Fruit fly (Drosophila melanogaster) whole organism, embryonic: ENCODE results near the gene Prosbeta6.

Experiments
- BtbVII ChIP-seq: fragments of 200-800 bp; sonication (Bioruptor generic); optimal IDR thresholded peaks from 3 replicates; lab custom pipeline; 2017; ENCODE audit warnings: missing biosample characterization, mild to moderate bottlenecking, missing genetic modification characterization
- CG10366 ChIP-seq: fragments of 200-800 bp; sonication (Bioruptor generic); IDR thresholded peaks from 2 replicates; pipeline ENCODE4 v1.3.6; 2022; ENCODE audit warnings: missing biosample characterization, missing genetic modification characterization
- CG10565 ChIP-seq: fragments of 200-800 bp; sonication (Bioruptor generic); optimal IDR thresholded peaks from 3 replicates; lab custom pipeline; 2016; ENCODE audit warnings: missing biosample characterization, mild to moderate bottlenecking, missing genetic modification characterization
- CG11247 ChIP-seq: fragments of 200-800 bp; sonication (Bioruptor generic); IDR thresholded peaks from 2 replicates; pipeline ENCODE4 v1.3.6; 2022; ENCODE audit warnings: missing biosample characterization, missing genetic modification characterization
- CG12155 ChIP-seq: fragments of 200-800 bp; sonication (Bioruptor generic); optimal IDR thresholded peaks from 3 replicates; lab custom pipeline; 2016; ENCODE audit warnings: missing biosample characterization, missing genetic modification characterization
- CG1602 ChIP-seq: fragments of 200-800 bp; sonication (Bioruptor generic); optimal IDR thresholded peaks from 3 replicates; lab custom pipeline; 2016; ENCODE audit warnings: missing biosample characterization, missing genetic modification characterization
- CG16863 ChIP-seq: fragments of 200-800 bp; sonication (Bioruptor generic); optimal IDR thresholded peaks from 3 replicates; lab custom pipeline; 2016; ENCODE audit warnings: missing biosample characterization, missing genetic modification characterization
- CG17359 ChIP-seq: fragments of 200-800 bp; sonication (Bioruptor generic); optimal IDR thresholded peaks from 3 replicates; lab custom pipeline; 2018; ENCODE audit warnings: missing biosample characterization, mild to moderate bottlenecking, missing genetic modification characterization, moderate library complexity
- CG18262 ChIP-seq: fragments of 200-800 bp; optimal IDR thresholded peaks from 3 replicates; lab custom pipeline; 2019; ENCODE audit warnings: missing biosample characterization, mild to moderate bottlenecking, missing genetic modification characterization, moderate library complexity
- CG18764 ChIP-seq: fragments of 200-800 bp; sonication (Bioruptor generic); optimal IDR thresholded peaks from 3 replicates; lab custom pipeline; 2016; ENCODE audit warnings: missing biosample characterization, missing genetic modification characterization
- CG30020 ChIP-seq: fragments of 200-800 bp; optimal IDR thresholded peaks from 2 replicates; lab custom pipeline; 2019; ENCODE audit warnings: missing biosample characterization, mild to moderate bottlenecking, missing genetic modification characterization, moderate library complexity
- CG30403 ChIP-seq: fragments of 200-800 bp; sonication (Bioruptor generic); optimal IDR thresholded peaks from 3 replicates; lab custom pipeline; 2016; ENCODE audit warnings: missing biosample characterization, missing genetic modification characterization
- CG4730 ChIP-seq: fragments of 200-800 bp; sonication (Bioruptor generic); IDR thresholded peaks from 2 replicates; pipeline ENCODE4 v1.3.6; 2022; ENCODE audit warnings: missing biosample characterization, missing genetic modification characterization
- CG7556 ChIP-seq: fragments of 200-800 bp; sonication (Bioruptor generic); optimal IDR thresholded peaks from 2 replicates; lab custom pipeline; 2017; ENCODE audit warnings: missing biosample characterization, mild to moderate bottlenecking, missing genetic modification characterization
- CG8388 ChIP-seq: fragments of 200-800 bp; sonication (Bioruptor generic); optimal IDR thresholded peaks from 2 replicates; lab custom pipeline; 2019; ENCODE audit warnings: missing biosample characterization, mild to moderate bottlenecking, missing genetic modification characterization, moderate library complexity
- Camta ChIP-seq: fragments of 200-800 bp; sonication (Bioruptor generic); optimal IDR thresholded peaks from 2 replicates; lab custom pipeline; 2016; ENCODE audit warnings: missing biosample characterization, missing genetic modification characterization
- CoRest ChIP-seq: fragments of 200-800 bp; sonication (Bioruptor generic); optimal IDR thresholded peaks from 3 replicates; lab custom pipeline; 2018; ENCODE audit warnings: missing biosample characterization, mild to moderate bottlenecking, missing genetic modification characterization, moderate library complexity
- Dek ChIP-seq: fragments of 200-800 bp; sonication (Bioruptor generic); optimal IDR thresholded peaks from 3 replicates; lab custom pipeline; 2019; ENCODE audit warnings: missing biosample characterization, mild to moderate bottlenecking, missing genetic modification characterization, moderate library complexity
- Dp ChIP-seq: fragments of 200-800 bp; sonication (Bioruptor generic); optimal IDR thresholded peaks from 2 replicates; lab custom pipeline; 2018; ENCODE audit warnings: missing biosample characterization, mild to moderate bottlenecking, missing genetic modification characterization, moderate library complexity
- Fer1 ChIP-seq: fragments of 200-800 bp; sonication (Bioruptor generic); optimal IDR thresholded peaks from 2 replicates; lab custom pipeline; 2017; ENCODE audit warnings: missing biosample characterization, mild to moderate bottlenecking, missing genetic modification characterization
- H2.0 ChIP-seq: fragments of 200-800 bp; sonication (Bioruptor generic); IDR thresholded peaks from 2 replicates; pipeline ENCODE4 v1.3.6; 2022; ENCODE audit warnings: missing biosample characterization, missing genetic modification characterization
- HLH54F ChIP-seq: fragments of 200-800 bp; sonication (Bioruptor generic); optimal IDR thresholded peaks from 3 replicates; lab custom pipeline; 2016; ENCODE audit warnings: missing biosample characterization, missing genetic modification characterization
- Meics ChIP-seq: fragments of 200-800 bp; sonication (Bioruptor generic); optimal IDR thresholded peaks from 2 replicates; lab custom pipeline; 2017; ENCODE audit warnings: missing biosample characterization, mild to moderate bottlenecking, missing genetic modification characterization
- Nf-YB ChIP-seq: fragments of 200-800 bp; sonication (Bioruptor generic); optimal IDR thresholded peaks from 3 replicates; lab custom pipeline; 2019; ENCODE audit warnings: missing biosample characterization, mild to moderate bottlenecking, missing genetic modification characterization, moderate library complexity
- Oaz ChIP-seq: fragments of 200-800 bp; sonication (Bioruptor generic); IDR thresholded peaks from 2 replicates; pipeline ENCODE4 v1.3.6; 2022; ENCODE audit warnings: missing biosample characterization, missing genetic modification characterization
- Pdp1 ChIP-seq, 2 experiments: fragments of 200-800 bp; sonication (Bioruptor generic); optimal IDR thresholded peaks; 3 replicates each; lab custom pipeline; 2016; ENCODE audit warnings: missing biosample characterization in 2 of 2, missing genetic modification characterization in 2 of 2, mild to moderate bottlenecking in 1 of 2, moderate library complexity in 1 of 2
- Stat92E ChIP-seq, 3 experiments: fragments of >200 bp in 2 of 3; fragments of 200-800 bp in 1 of 3; sonication (Bioruptor generic) in 1 of 3; optimal IDR thresholded peaks; 2 replicates each; lab custom pipeline; 2017 to 2019; ENCODE audit warnings: missing biosample characterization in 3 of 3, missing genetic modification characterization in 3 of 3, mild to moderate bottlenecking in 1 of 3, moderate library complexity in 1 of 3
- Vsx1 ChIP-seq: fragments of 200-800 bp; sonication (Bioruptor generic); optimal IDR thresholded peaks from 2 replicates; lab custom pipeline; 2017; ENCODE audit warnings: missing biosample characterization, mild to moderate bottlenecking, missing genetic modification characterization, missing genetic modification reagents
- chif ChIP-seq, 2 experiments: fragments of 200-800 bp; sonication (Bioruptor generic); optimal IDR thresholded peaks; 3 replicates each; lab custom pipeline; 2016; ENCODE audit warnings: missing biosample characterization in 2 of 2, missing genetic modification characterization in 2 of 2
- ci ChIP-seq: fragments of 200-800 bp; sonication (Bioruptor generic); IDR thresholded peaks from 3 replicates; pipeline ENCODE4 v1.3.6; 2022; ENCODE audit warnings: missing biosample characterization, missing genetic modification characterization
- crc ChIP-seq: fragments of 200-800 bp; sonication (Bioruptor generic); optimal IDR thresholded peaks from 2 replicates; lab custom pipeline; 2016; ENCODE audit warnings: missing biosample characterization, missing genetic modification characterization
- cwo ChIP-seq: fragments of 200-800 bp; sonication (Bioruptor generic); optimal IDR thresholded peaks from 3 replicates; lab custom pipeline; 2017; ENCODE audit warnings: missing biosample characterization, missing genetic modification characterization, mild to moderate bottlenecking, moderate library complexity, missing genetic modification reagents
- dmrt99B ChIP-seq: fragments of 200-800 bp; sonication (Bioruptor generic); optimal IDR thresholded peaks from 2 replicates; lab custom pipeline; 2018; ENCODE audit warnings: missing biosample characterization, mild to moderate bottlenecking, missing genetic modification characterization, moderate library complexity
- inv ChIP-seq: fragments of 200-800 bp; sonication (Bioruptor generic); IDR thresholded peaks from 2 replicates; pipeline ENCODE4 v1.3.6; 2022; ENCODE audit warnings: missing biosample characterization, missing genetic modification characterization; ENCODE audit not compliant: partially characterized antibody
- lmd ChIP-seq: fragments of 200-800 bp; sonication (Bioruptor generic); IDR thresholded peaks from 2 replicates; pipeline ENCODE4 v1.3.6; 2022; ENCODE audit warnings: missing biosample characterization, missing genetic modification characterization
- lov ChIP-seq, 2 experiments: fragments of 200-800 bp in 1 of 2; fragments of >200 bp in 1 of 2; sonication (Bioruptor generic) in 1 of 2; IDR thresholded peaks in 1 of 2; optimal IDR thresholded peaks in 1 of 2; 2 replicates in 1 of 2; 3 replicates in 1 of 2; pipeline versions ENCODE4 v1.3.6 to Lab custom; 2017 to 2022; ENCODE audit warnings: missing biosample characterization in 1 of 2, missing genetic modification characterization in 1 of 2
- onecut ChIP-seq: fragments of 200-800 bp; sonication (Bioruptor generic); IDR thresholded peaks from 2 replicates; pipeline ENCODE4 v1.3.6; 2022; ENCODE audit warnings: missing biosample characterization, missing genetic modification characterization
- otp ChIP-seq: fragments of 200-800 bp; sonication (Bioruptor generic); IDR thresholded peaks from 3 replicates; pipeline ENCODE4, ENCODE4 v1.3.6; 2022; ENCODE audit warnings: missing biosample characterization, missing genetic modification characterization
- p53 ChIP-seq: fragments of 200-800 bp; sonication (Bioruptor generic); optimal IDR thresholded peaks from 2 replicates; lab custom pipeline; 2016; ENCODE audit warnings: missing biosample characterization, missing genetic modification characterization
- ranshi ChIP-seq: fragments of 200-800 bp; sonication (Bioruptor generic); IDR thresholded peaks from 2 replicates; pipeline ENCODE4 v1.3.6; 2022; ENCODE audit warnings: missing biosample characterization, missing genetic modification characterization
- sc ChIP-seq, 3 experiments: fragments of >200 bp in 2 of 3; fragments of 200-800 bp in 1 of 3; sonication (Bioruptor generic) in 1 of 3; optimal IDR thresholded peaks; 2 replicates in 2 of 3; 3 replicates in 1 of 3; lab custom pipeline; 2017; ENCODE audit warnings: mild to moderate bottlenecking in 1 of 3, missing biosample characterization in 1 of 3, missing genetic modification characterization in 1 of 3, missing genetic modification reagents in 1 of 3
- sens ChIP-seq: fragments of 200-800 bp; sonication (Bioruptor generic); peaks from one replicate; lab custom pipeline; 2016; ENCODE audit warnings: missing biosample characterization, missing genetic modification characterization
- seq ChIP-seq: fragments of 200-800 bp; sonication (Bioruptor generic); IDR thresholded peaks from 2 replicates; pipeline ENCODE4 v1.3.6; 2022; ENCODE audit warnings: missing biosample characterization, missing genetic modification characterization
- sqz ChIP-seq: fragments of 200-800 bp; sonication (Bioruptor generic); optimal IDR thresholded peaks from 3 replicates; lab custom pipeline; 2018; ENCODE audit warnings: missing biosample characterization, mild to moderate bottlenecking, missing genetic modification characterization
- tx ChIP-seq: fragments of 200-800 bp; sonication (Bioruptor generic); optimal IDR thresholded peaks from 2 replicates; lab custom pipeline; 2016; ENCODE audit warnings: missing biosample characterization, missing genetic modification characterization
- unc-4 ChIP-seq: fragments of 200-800 bp; sonication (Bioruptor generic); IDR thresholded peaks from 2 replicates; pipeline ENCODE4 v1.3.6; 2022; ENCODE audit warnings: missing biosample characterization, missing genetic modification characterization; ENCODE audit not compliant: partially characterized antibody
- vfl ChIP-seq: fragments of 200-800 bp; sonication (Bioruptor generic); optimal IDR thresholded peaks from 2 replicates; lab custom pipeline; 2016; ENCODE audit warnings: missing biosample characterization, missing genetic modification characterization

The Prosbeta6 gene

dm6 chr3L:16571014-16571738 lies 39.0 kb downstream of the Prosbeta6 start (continued):
- no peak for TF ChIP-seq inv (GFP tag; lab: Robert Waterston, UW)
- peak; percentile 17 for TF ChIP-seq Camta (GFP tag; lab: Kevin White, UChicago)
- TF ChIP-seq CG7556 (GFP tag; lab: Kevin White, UChicago), result peak; percentile 55
- 0 out of 2 replicates have a peak, but pooled peaks have one; percentile 12 for TF ChIP-seq CG10366 (GFP tag; lab: Robert Waterston, UW)
- TF ChIP-seq p53 (GFP tag; lab: Kevin White, UChicago), result no peak
- peak; percentile 32 for TF ChIP-seq H2.0 (GFP tag; lab: Robert Waterston, UW)
- peak; percentile 46; the same call in 1 of the 2 replicates for TF ChIP-seq CG4730
- peak; percentile 25 for TF ChIP-seq vfl (GFP tag; lab: Kevin White, UChicago)
- TF ChIP-seq CG10565 (GFP tag; lab: Kevin White, UChicago), result no peak
- no peak for TF ChIP-seq lov (optimal IDR thresholded peaks at IDR 0.05; lab: Kevin White, UChicago)
- 0 out of 3 replicates have a peak, but pooled peaks have one; percentile 38 for TF ChIP-seq lov (GFP tag; IDR thresholded peaks at IDR 0.05; lab: Robert Waterston, UW)
- peak; percentile 53 for TF ChIP-seq CG11247 (GFP tag; lab: Robert Waterston, UW)
- no peak for TF ChIP-seq Stat92E (GFP tag; optimal IDR thresholded peaks at IDR 0.05; lab: Kevin White, UChicago)
- TF ChIP-seq CG18262 (tag; lab: Kevin White, UChicago), result peak; percentile 59
- peak; percentile 4 for TF ChIP-seq Vsx1 (GFP tag; lab: Kevin White, UChicago)
- peak; percentile 33 for TF ChIP-seq CG8388 (GFP tag; lab: Kevin White, UChicago)
- TF ChIP-seq CG12155 (GFP tag; lab: Kevin White, UChicago), result peak; percentile 35
- peak; percentile 36 for TF ChIP-seq CG1602
- TF ChIP-seq sqz (GFP tag; lab: Kevin White, UChicago), result peak; percentile 51
- peak; percentile 28 for TF ChIP-seq CG18764 (GFP tag; lab: Kevin White, UChicago)
- peak; percentile 28 for TF ChIP-seq CG17359 (tag; lab: Kevin White, UChicago)
- peak; percentile 61 for TF ChIP-seq CoRest
- peak; percentile 53 for TF ChIP-seq Fer1 (GFP tag; lab: Kevin White, UChicago)
- peak; percentile 75 for TF ChIP-seq lmd (GFP tag; lab: Robert Waterston, UW)
- peak; percentile 39 for TF ChIP-seq BtbVII
- TF ChIP-seq Nf-YB, result peak; percentile 3
- TF ChIP-seq otp, result 0 out of 3 replicates have a peak, but pooled peaks have one; percentile 14
- peak; percentile 59 for TF ChIP-seq CG30403 (GFP tag; lab: Kevin White, UChicago)
- TF ChIP-seq HLH54F, result peak; percentile 43
- peak; percentile 56 for TF ChIP-seq Dek (tag; lab: Kevin White, UChicago)
- TF ChIP-seq Dp (GFP tag; lab: Kevin White, UChicago), result no peak
- peak; percentile 72 for TF ChIP-seq Meics (GFP tag; lab: Kevin White, UChicago)
- TF ChIP-seq dmrt99B (tag; lab: Kevin White, UChicago), result peak; percentile 46
- TF ChIP-seq tx (GFP tag; lab: Kevin White, UChicago), result peak; percentile 16
- no peak for TF ChIP-seq unc-4
- TF ChIP-seq ci (GFP tag; lab: Robert Waterston, UW), result 0 out of 3 replicates have a peak, but pooled peaks have one; percentile 21
- TF ChIP-seq chif (GFP tag; optimal IDR thresholded peaks at IDR 0.05; lab: Kevin White, UChicago), result peak in 1 of 2 experiments; percentile 16
- peak; percentile 29 for TF ChIP-seq cwo
- TF ChIP-seq seq, result peak; percentile 65
- TF ChIP-seq sens, result peak; percentile 87
- peak in 1 of 2 experiments; percentile 42 for TF ChIP-seq Pdp1 (GFP tag; optimal IDR thresholded peaks at IDR 0.05; lab: Kevin White, UChicago)
- TF ChIP-seq CG16863 (GFP tag; lab: Kevin White, UChicago), result peak; percentile 28
- no peak for TF ChIP-seq Oaz (GFP tag; lab: Robert Waterston, UW)
- TF ChIP-seq ranshi (GFP tag; lab: Robert Waterston, UW), result peak; percentile 56; the same call in 1 of the 2 replicates
- TF ChIP-seq crc (GFP tag; lab: Kevin White, UChicago), result peak; percentile 26
- no peak for TF ChIP-seq onecut (GFP tag; lab: Robert Waterston, UW)
- no peak for TF ChIP-seq CG30020
- TF ChIP-seq sc (optimal IDR thresholded peaks at IDR 0.05; lab: Kevin White, UChicago), result no peak
- TF ChIP-seq sc (GFP tag; optimal IDR thresholded peaks at IDR 0.05; lab: Kevin White, UChicago), result no peak
